Fruit fly (Drosophila melanogaster) whole organism, embryonic: Measurements from ENCODE around the gene heix.

Experiments used
- CG8924 ChIP-seq: fragments of 200-800 bp; optimal IDR thresholded peaks from 3 replicates; lab custom pipeline; 2019; ENCODE audit warnings: missing biosample characterization, mild to moderate bottlenecking, missing genetic modification characterization, moderate library complexity
- Dbx ChIP-seq: fragments of 200-800 bp; sonication (Bioruptor generic); IDR thresholded peaks from 3 replicates; pipeline ENCODE4 v1.3.6; 2022; ENCODE audit warnings: missing biosample characterization, missing genetic modification characterization
- Dek ChIP-seq: fragments of 200-800 bp; sonication (Bioruptor generic); optimal IDR thresholded peaks from 3 replicates; lab custom pipeline; 2019; ENCODE audit warnings: missing biosample characterization, mild to moderate bottlenecking, missing genetic modification characterization, moderate library complexity
- Mad ChIP-seq: fragments of 200-800 bp; sonication (Bioruptor generic); optimal IDR thresholded peaks from 2 replicates; lab custom pipeline; 2016; ENCODE audit warnings: missing biosample characterization, missing genetic modification characterization
- Max ChIP-seq: fragments of 200-800 bp; sonication (Bioruptor generic); optimal IDR thresholded peaks from 2 replicates; lab custom pipeline; 2016; ENCODE audit warnings: missing biosample characterization, mild to moderate bottlenecking, missing genetic modification characterization
- Rfx ChIP-seq: fragments of 200-800 bp; sonication (Bioruptor generic); IDR thresholded peaks from 2 replicates; pipeline ENCODE4 v1.3.6; 2022; ENCODE audit warnings: missing biosample characterization, missing genetic modification characterization
- bigmax ChIP-seq: fragments of 200-800 bp; sonication (Bioruptor generic); optimal IDR thresholded peaks from 2 replicates; lab custom pipeline; 2018; ENCODE audit warnings: missing biosample characterization, mild to moderate bottlenecking, missing genetic modification characterization
- dmrt11E ChIP-seq: fragments of 200-800 bp; sonication (Bioruptor generic); optimal IDR thresholded peaks from 3 replicates; lab custom pipeline; 2018; ENCODE audit warnings: missing biosample characterization, mild to moderate bottlenecking, missing genetic modification characterization, moderate library complexity
- fru ChIP-seq: fragments of >200 bp; optimal IDR thresholded peaks from 2 replicates; lab custom pipeline; 2017
- ken ChIP-seq: fragments of 200-800 bp; sonication (Bioruptor generic); IDR thresholded peaks from 3 replicates; pipeline ENCODE4 v1.3.6; 2022; ENCODE audit warnings: missing biosample characterization, missing genetic modification characterization
- pan ChIP-seq, 4 experiments: fragments of >200 bp in 3 of 4; fragments of 200-800 bp in 1 of 4; sonication (Bioruptor generic) in 1 of 4; optimal IDR thresholded peaks in 3 of 4; IDR thresholded peaks in 1 of 4; 2 replicates each; pipeline versions ENCODE4 v1.3.6 to Lab custom; 2017 to 2022; ENCODE audit warnings: missing biosample characterization in 2 of 4, missing genetic modification characterization in 2 of 4, mixed read lengths in 1 of 4
- twi ChIP-seq: fragments of 200-800 bp; optimal IDR thresholded peaks from 2 replicates; lab custom pipeline; 2019; ENCODE audit warnings: missing biosample characterization, mild to moderate bottlenecking, missing genetic modification characterization, moderate library complexity

dm6 chr2L:16256118-16256435 is 43.6 kb downstream of the heix start:
- no peak for TF ChIP-seq fru
- TF ChIP-seq twi (tag; lab: Kevin White, UChicago), result no peak
- no peak for TF ChIP-seq CG8924 (tag; lab: Kevin White, UChicago)
- no peak for TF ChIP-seq Dbx (GFP tag; lab: Robert Waterston, UW)
- TF ChIP-seq pan (optimal IDR thresholded peaks at IDR 0.05; lab: Kevin White, UChicago), result no peak
- no peak for TF ChIP-seq pan (GFP tag; optimal IDR thresholded peaks at IDR 0.05 in 1 of 2, IDR thresholded peaks at IDR 0.05 in 1 of 2)
- no peak for TF ChIP-seq dmrt11E (tag; lab: Kevin White, UChicago)
- no peak for TF ChIP-seq ken
- TF ChIP-seq bigmax, result no peak
- no peak for TF ChIP-seq Mad (GFP tag; lab: Kevin White, UChicago)
- TF ChIP-seq Max (GFP tag; lab: Kevin White, UChicago), result no peak
- TF ChIP-seq Dek, result no peak
- TF ChIP-seq Rfx (GFP tag; lab: Robert Waterston, UW), result no peak
